4 fruit fly cellular contexts compared by ENCODE assay signal in genomic region chr3R:6433885-6434284, dm6.
A peak's percentile ranks its signal among the peaks of the same experiment; 100 is the strongest.
TF ChIP-seq lines count a peak whose summit lies in the region.

No protein-coding gene starts in this region.

- TF ChIP-seq CTCF in whole organism, embryonic (GFP tag; optimal IDR thresholded peaks at IDR 0.05; lab: Kevin White, UChicago): no peak

TF ChIP-seq in whole organism, adult, 20 proteins besides CTCF, POLR2A, EP300 and RAD21:
- TF ChIP-seq kay (GFP tag; lab: Kevin White, UChicago; ENCODE audit: borderline replicate concordance) (peak; percentile 64), toe (GFP tag; optimal IDR thresholded peaks at IDR 0.05; lab: Kevin White, UChicago) (no peak)

TF ChIP-seq in whole organism, embryonic, 481 proteins besides CTCF, POLR2A, EP300 and RAD21:
- TF ChIP-seq Drgx (GFP tag; IDR thresholded peaks at IDR 0.05; lab: Robert Waterston, UW): peak; percentile 57; the same call in 1 of the 2 replicates
- peak; percentile 3 for TF ChIP-seq CG18599 (GFP tag; optimal IDR thresholded peaks at IDR 0.05; lab: Kevin White, UChicago)
- TF ChIP-seq Hr51 (GFP tag; optimal IDR thresholded peaks at IDR 0.05; lab: Kevin White, UChicago): peak in 1 of 2 experiments; percentile 40
- TF ChIP-seq Meics (GFP tag; optimal IDR thresholded peaks at IDR 0.05; lab: Kevin White, UChicago): peak; percentile 35
- TF ChIP-seq CG30403 (GFP tag; optimal IDR thresholded peaks at IDR 0.05; lab: Kevin White, UChicago): peak; percentile 12
- TF ChIP-seq row (GFP tag; IDR thresholded peaks at IDR 0.05; lab: Robert Waterston, UW): peak; percentile 47; the same call in 2 of the 3 replicates
- no peak for TF ChIP-seq toy (GFP tag; IDR thresholded peaks at IDR 0.05; lab: Robert Waterston, UW)
- TF ChIP-seq CG17612 (GFP tag; IDR thresholded peaks at IDR 0.05; lab: Robert Waterston, UW): no peak
- TF ChIP-seq CG10366 (GFP tag; IDR thresholded peaks at IDR 0.05; lab: Robert Waterston, UW): no peak
- 0 out of 2 replicates have a peak, but pooled peaks have one; percentile 24 for TF ChIP-seq CG4730 (GFP tag; IDR thresholded peaks at IDR 0.05; lab: Robert Waterston, UW)
- TF ChIP-seq lab (GFP tag; optimal IDR thresholded peaks at IDR 0.05; lab: Kevin White, UChicago): peak; percentile 37
- TF ChIP-seq CG11695 (GFP tag; IDR thresholded peaks at IDR 0.05; lab: Robert Waterston, UW): 0 out of 3 replicates have a peak, but pooled peaks have one; percentile 24
- no peak for TF ChIP-seq CG2120 (GFP tag; optimal IDR thresholded peaks at IDR 0.05; lab: Kevin White, UChicago)
- peak; percentile 9 for TF ChIP-seq CoRest (tag; optimal IDR thresholded peaks at IDR 0.05; lab: Kevin White, UChicago)
- TF ChIP-seq pan (optimal IDR thresholded peaks at IDR 0.05; lab: Kevin White, UChicago): no peak
- TF ChIP-seq pan (GFP tag; optimal IDR thresholded peaks at IDR 0.05 in 1 of 2, IDR thresholded peaks at IDR 0.05 in 1 of 2): peak in 1 of 2 experiments; percentile 22
- TF ChIP-seq Ptx1 (GFP tag; IDR thresholded peaks at IDR 0.05; lab: Robert Waterston, UW): peak; percentile 49
- no peak for TF ChIP-seq Neu2 (GFP tag; optimal IDR thresholded peaks at IDR 0.05; lab: Kevin White, UChicago; ENCODE audit: borderline replicate concordance)
- peak; percentile 21; the same call in 1 of the 2 replicates for TF ChIP-seq lmd (GFP tag; IDR thresholded peaks at IDR 0.05; lab: Robert Waterston, UW)
- peak; percentile 27 for TF ChIP-seq Hmr (GFP tag; optimal IDR thresholded peaks at IDR 0.05; lab: Kevin White, UChicago)

TF ChIP-seq in whole organism, prepupa, 60 proteins besides CTCF, POLR2A, EP300 and RAD21:
- TF ChIP-seq Ets96B (tag; optimal IDR thresholded peaks at IDR 0.05; lab: Kevin White, UChicago) (no peak), Sox15 (GFP tag; optimal IDR thresholded peaks at IDR 0.05; lab: Kevin White, UChicago) (no peak), fkh (GFP tag; optimal IDR thresholded peaks at IDR 0.05; lab: Kevin White, UChicago) (no peak), CG8119 (GFP tag; IDR thresholded peaks at IDR 0.05; lab: Robert Waterston, UW) (peak; percentile 70), ss (GFP tag; optimal IDR thresholded peaks at IDR 0.05; lab: Kevin White, UChicago) (no peak), CG6163 (GFP tag; IDR thresholded peaks at IDR 0.05; lab: Robert Waterston, UW) (peak; percentile 41; the same call in 1 of the 3 replicates), eg (GFP tag; IDR thresholded peaks at IDR 0.05; lab: Robert Waterston, UW) (peak; percentile 64; the same call in 2 of the 3 replicates), achi (GFP tag; optimal IDR thresholded peaks at IDR 0.05; lab: Kevin White, UChicago) (peak; percentile 35), CG15336 (GFP tag; IDR thresholded peaks at IDR 0.05; lab: Robert Waterston, UW) (peak; percentile 74), Gug (GFP tag; IDR thresholded peaks at IDR 0.05; lab: Robert Waterston, UW) (peak; percentile 43), CG6276 (GFP tag; optimal IDR thresholded peaks at IDR 0.05; lab: Kevin White, UChicago) (peak; percentile 10)

TF ChIP-seq in whole organism, pupa, 21 proteins besides CTCF, POLR2A, EP300 and RAD21:
- 0 out of 3 replicates have a peak, but pooled peaks have one; percentile 41 for TF ChIP-seq CG4496 (GFP tag; IDR thresholded peaks at IDR 0.05; lab: Robert Waterston, UW)
- TF ChIP-seq Ets98B (GFP tag; IDR thresholded peaks at IDR 0.05; lab: Robert Waterston, UW): peak; percentile 42; the same call in 1 of the 2 replicates
- peak; percentile 27 for TF ChIP-seq CG8159 (tag; optimal IDR thresholded peaks at IDR 0.05; lab: Kevin White, UChicago)
- TF ChIP-seq CG32121 (GFP tag; IDR thresholded peaks at IDR 0.05; lab: Robert Waterston, UW): peak; percentile 66; the same call in 1 of the 2 replicates
- TF ChIP-seq Pif1B (GFP tag; optimal IDR thresholded peaks at IDR 0.05; lab: Kevin White, UChicago): no peak
- TF ChIP-seq CG12605 (GFP tag; IDR thresholded peaks at IDR 0.05; lab: Robert Waterston, UW): peak; percentile 16; the same call in 1 of the 2 replicates
- TF ChIP-seq CG17806 (tag; optimal IDR thresholded peaks at IDR 0.05; lab: Kevin White, UChicago): no peak
- no peak for TF ChIP-seq EcR (GFP tag; optimal IDR thresholded peaks at IDR 0.05; lab: Kevin White, UChicago)
- no peak for TF ChIP-seq gl (tag; optimal IDR thresholded peaks at IDR 0.05; lab: Kevin White, UChicago)
- TF ChIP-seq Snoo (tag; optimal IDR thresholded peaks at IDR 0.05; lab: Kevin White, UChicago): no peak
